Fruit fly (Drosophila melanogaster) whole organism, embryonic: ENCODE measurements around the gene CG34347.

Experiments
- ATbp ChIP-seq: fragments of 200-800 bp; sonication (Bioruptor generic); optimal IDR thresholded peaks from 2 replicates; lab custom pipeline; 2017; ENCODE audit warnings: missing biosample characterization, mild to moderate bottlenecking, missing genetic modification characterization, missing genetic modification reagents
- Asciz ChIP-seq: fragments of 200-800 bp; sonication (Bioruptor generic); optimal IDR thresholded peaks from 2 replicates; lab custom pipeline; 2017; ENCODE audit warnings: missing biosample characterization, mild to moderate bottlenecking, missing genetic modification characterization, missing genetic modification reagents
- Bdp1 ChIP-seq: fragments of 200-800 bp; sonication (Bioruptor generic); optimal IDR thresholded peaks from 3 replicates; lab custom pipeline; 2016; ENCODE audit warnings: missing biosample characterization, missing genetic modification characterization
- BtbVII ChIP-seq: fragments of 200-800 bp; sonication (Bioruptor generic); optimal IDR thresholded peaks from 3 replicates; lab custom pipeline; 2017; ENCODE audit warnings: missing biosample characterization, mild to moderate bottlenecking, missing genetic modification characterization
- CG12071 ChIP-seq: fragments of 200-800 bp; sonication (Bioruptor generic); optimal IDR thresholded peaks from 3 replicates; lab custom pipeline; 2018; ENCODE audit warnings: missing biosample characterization, mild to moderate bottlenecking, missing genetic modification characterization
- CG12236 ChIP-seq: fragments of 200-800 bp; sonication (Bioruptor generic); optimal IDR thresholded peaks from 2 replicates; lab custom pipeline; 2016; ENCODE audit warnings: missing biosample characterization, missing genetic modification characterization
- CG12391 ChIP-seq: fragments of 200-800 bp; sonication (Bioruptor generic); optimal IDR thresholded peaks from 3 replicates; lab custom pipeline; 2018; ENCODE audit warnings: missing biosample characterization, mild to moderate bottlenecking, missing genetic modification characterization, moderate library complexity
- CG14860 ChIP-seq: fragments of 200-800 bp; sonication (Bioruptor generic); IDR thresholded peaks from 3 replicates; pipeline ENCODE4 v1.3.6; 2022; ENCODE audit warnings: missing biosample characterization, missing genetic modification characterization; ENCODE audit not compliant: partially characterized antibody
- CG14965 ChIP-seq: fragments of 200-800 bp; sonication (Bioruptor generic); optimal IDR thresholded peaks from 2 replicates; lab custom pipeline; 2016; ENCODE audit warnings: missing biosample characterization, missing genetic modification characterization, borderline replicate concordance
- CG16863 ChIP-seq: fragments of 200-800 bp; sonication (Bioruptor generic); optimal IDR thresholded peaks from 3 replicates; lab custom pipeline; 2016; ENCODE audit warnings: missing biosample characterization, missing genetic modification characterization
- CG17912 ChIP-seq: fragments of 200-800 bp; sonication (Bioruptor generic); optimal IDR thresholded peaks from 2 replicates; lab custom pipeline; 2018; ENCODE audit warnings: missing biosample characterization, mild to moderate bottlenecking, missing genetic modification characterization
- CG3065 ChIP-seq: fragments of 200-800 bp; sonication (Bioruptor generic); optimal IDR thresholded peaks from 2 replicates; lab custom pipeline; 2016; ENCODE audit warnings: missing biosample characterization, missing genetic modification characterization
- CG31441 ChIP-seq: fragments of 200-800 bp; sonication (Bioruptor generic); IDR thresholded peaks from 2 replicates; pipeline ENCODE4 v1.3.6; 2022; ENCODE audit warnings: missing biosample characterization, missing genetic modification characterization
- CG3163 ChIP-seq: fragments of 200-800 bp; sonication (Bioruptor generic); optimal IDR thresholded peaks from 3 replicates; lab custom pipeline; 2016; ENCODE audit warnings: missing biosample characterization, missing genetic modification characterization
- CG3281 ChIP-seq: fragments of 200-800 bp; sonication (Bioruptor generic); optimal IDR thresholded peaks from 3 replicates; lab custom pipeline; 2017; ENCODE audit warnings: missing biosample characterization, mild to moderate bottlenecking, missing genetic modification characterization
- CG4424 ChIP-seq: fragments of 200-800 bp; sonication (Bioruptor generic); optimal IDR thresholded peaks from 3 replicates; lab custom pipeline; 2016; ENCODE audit warnings: missing biosample characterization, missing genetic modification characterization
- CG6791 ChIP-seq: fragments of 200-800 bp; sonication (Bioruptor generic); IDR thresholded peaks from 3 replicates; pipeline ENCODE4 v1.3.6; 2022; ENCODE audit warnings: missing biosample characterization, missing genetic modification characterization; ENCODE audit not compliant: partially characterized antibody
- CG7271 ChIP-seq: fragments of 200-800 bp; sonication (Bioruptor generic); optimal IDR thresholded peaks from 2 replicates; lab custom pipeline; 2018; ENCODE audit warnings: missing biosample characterization, mild to moderate bottlenecking, missing genetic modification characterization, moderate library complexity
- CG7372 ChIP-seq: fragments of 200-800 bp; sonication (Bioruptor generic); IDR thresholded peaks from 2 replicates; pipeline ENCODE4 v1.3.6; 2022; ENCODE audit warnings: missing biosample characterization, missing genetic modification characterization
- CG7839 ChIP-seq: fragments of 200-800 bp; sonication (Bioruptor generic); optimal IDR thresholded peaks from 3 replicates; lab custom pipeline; 2018; ENCODE audit warnings: missing biosample characterization, mild to moderate bottlenecking, missing genetic modification characterization, moderate library complexity
- CG8388 ChIP-seq: fragments of 200-800 bp; sonication (Bioruptor generic); optimal IDR thresholded peaks from 2 replicates; lab custom pipeline; 2019; ENCODE audit warnings: missing biosample characterization, mild to moderate bottlenecking, missing genetic modification characterization, moderate library complexity
- CG9727 ChIP-seq: fragments of 200-800 bp; sonication (Bioruptor generic); optimal IDR thresholded peaks from 3 replicates; lab custom pipeline; 2017; ENCODE audit warnings: missing biosample characterization, mild to moderate bottlenecking, missing genetic modification characterization
- CoRest ChIP-seq: fragments of 200-800 bp; sonication (Bioruptor generic); optimal IDR thresholded peaks from 3 replicates; lab custom pipeline; 2018; ENCODE audit warnings: missing biosample characterization, mild to moderate bottlenecking, missing genetic modification characterization, moderate library complexity
- D19B ChIP-seq: fragments of 200-800 bp; sonication (Bioruptor generic); optimal IDR thresholded peaks from 2 replicates; lab custom pipeline; 2017; ENCODE audit warnings: missing biosample characterization, mild to moderate bottlenecking, missing genetic modification characterization
- Deaf1 ChIP-seq: fragments of 200-800 bp; optimal IDR thresholded peaks from 3 replicates; lab custom pipeline; 2019; ENCODE audit warnings: missing biosample characterization, mild to moderate bottlenecking, missing genetic modification characterization, moderate library complexity
- Drgx ChIP-seq: fragments of 200-800 bp; sonication (Bioruptor generic); IDR thresholded peaks from 2 replicates; pipeline ENCODE4 v1.3.6; 2022; ENCODE audit warnings: missing biosample characterization, missing genetic modification characterization
- HLHmδ ChIP-seq: fragments of 200-800 bp; sonication (Bioruptor generic); optimal IDR thresholded peaks from 2 replicates; lab custom pipeline; 2018; ENCODE audit warnings: missing biosample characterization, mild to moderate bottlenecking, missing genetic modification characterization, moderate library complexity
- Mes4 ChIP-seq: fragments of 200-800 bp; sonication (Bioruptor generic); optimal IDR thresholded peaks from 2 replicates; lab custom pipeline; 2016; ENCODE audit warnings: missing biosample characterization, missing genetic modification characterization
- Nf-YC ChIP-seq: fragments of 200-800 bp; optimal IDR thresholded peaks from 3 replicates; lab custom pipeline; 2019; ENCODE audit warnings: missing biosample characterization, mild to moderate bottlenecking, missing genetic modification characterization, moderate library complexity
- Oaz ChIP-seq: fragments of 200-800 bp; sonication (Bioruptor generic); IDR thresholded peaks from 2 replicates; pipeline ENCODE4 v1.3.6; 2022; ENCODE audit warnings: missing biosample characterization, missing genetic modification characterization
- Rx ChIP-seq: fragments of 200-800 bp; sonication (Bioruptor generic); IDR thresholded peaks from 2 replicates; pipeline ENCODE4 v1.3.6; 2022; ENCODE audit warnings: missing biosample characterization, missing genetic modification characterization
- Six4 ChIP-seq: fragments of 200-800 bp; sonication (Bioruptor generic); optimal IDR thresholded peaks from 2 replicates; lab custom pipeline; 2016; ENCODE audit warnings: missing biosample characterization, missing genetic modification characterization
- Sox102F ChIP-seq: fragments of 200-800 bp; sonication (Bioruptor generic); optimal IDR thresholded peaks from 2 replicates; lab custom pipeline; 2018; ENCODE audit warnings: missing biosample characterization, mild to moderate bottlenecking, missing genetic modification characterization, moderate library complexity
- TFAM ChIP-seq: fragments of 200-800 bp; sonication (Bioruptor generic); optimal IDR thresholded peaks from 2 replicates; lab custom pipeline; 2017; ENCODE audit warnings: missing biosample characterization, missing genetic modification characterization, inconsistent platforms
- Taf1 ChIP-seq: fragments of 200-800 bp; sonication (Bioruptor generic); IDR thresholded peaks from 2 replicates; pipeline ENCODE4 v1.3.6; 2022; ENCODE audit warnings: missing biosample characterization, missing genetic modification characterization
- ara ChIP-seq: fragments of 200-800 bp; sonication (Bioruptor generic); IDR thresholded peaks from 2 replicates; pipeline ENCODE4 v1.3.6; 2022; ENCODE audit warnings: missing biosample characterization, missing genetic modification characterization
- ash1 ChIP-seq: fragments of 200-800 bp; sonication (Bioruptor generic); optimal IDR thresholded peaks from 2 replicates; lab custom pipeline; 2018; ENCODE audit warnings: missing biosample characterization, mild to moderate bottlenecking, missing genetic modification characterization
- ato ChIP-seq: fragments of 200-800 bp; sonication (Bioruptor generic); IDR thresholded peaks from 2 replicates; pipeline ENCODE4 v1.3.6; 2022; ENCODE audit warnings: missing biosample characterization, missing genetic modification characterization; ENCODE audit not compliant: partially characterized antibody
- bab2 ChIP-seq: fragments of 200-800 bp; sonication (Bioruptor generic); optimal IDR thresholded peaks from 2 replicates; lab custom pipeline; 2016; ENCODE audit warnings: missing biosample characterization, missing genetic modification characterization
- br ChIP-seq: fragments of >200 bp; optimal IDR thresholded peaks from 2 replicates; lab custom pipeline; 2017
- cwo ChIP-seq: fragments of 200-800 bp; sonication (Bioruptor generic); optimal IDR thresholded peaks from 3 replicates; lab custom pipeline; 2017; ENCODE audit warnings: missing biosample characterization, missing genetic modification characterization, mild to moderate bottlenecking, moderate library complexity, missing genetic modification reagents
- her ChIP-seq: fragments of 200-800 bp; sonication (Bioruptor generic); optimal IDR thresholded peaks from 2 replicates; lab custom pipeline; 2016; ENCODE audit warnings: missing biosample characterization, missing genetic modification characterization
- mam ChIP-seq: fragments of 200-800 bp; sonication (Bioruptor generic); optimal IDR thresholded peaks from 3 replicates; lab custom pipeline; 2016; ENCODE audit warnings: missing biosample characterization, missing genetic modification characterization
- nerfin-1 ChIP-seq: fragments of 200-800 bp; sonication (Bioruptor generic); optimal IDR thresholded peaks from 3 replicates; lab custom pipeline; 2019; ENCODE audit warnings: missing biosample characterization, mild to moderate bottlenecking, missing genetic modification characterization, moderate library complexity
- oc ChIP-seq: fragments of 200-800 bp; sonication (Bioruptor generic); optimal IDR thresholded peaks from 2 replicates; lab custom pipeline; 2018; ENCODE audit warnings: missing biosample characterization, mild to moderate bottlenecking, missing genetic modification characterization, moderate library complexity
- pum ChIP-seq: fragments of 200-800 bp; sonication (Bioruptor generic); optimal IDR thresholded peaks from 2 replicates; lab custom pipeline; 2016; ENCODE audit warnings: missing biosample characterization, missing genetic modification characterization
- repo ChIP-seq: fragments of 200-800 bp; sonication (Bioruptor generic); optimal IDR thresholded peaks from 2 replicates; lab custom pipeline; 2016; ENCODE audit warnings: missing biosample characterization, missing genetic modification characterization
- rib ChIP-seq: fragments of 200-800 bp; sonication (Bioruptor generic); IDR thresholded peaks from 2 replicates; pipeline ENCODE4 v1.3.6; 2022; ENCODE audit warnings: missing biosample characterization, missing genetic modification characterization
- sob ChIP-seq: fragments of 200-800 bp; sonication (Bioruptor generic); IDR thresholded peaks from 2 replicates; pipeline ENCODE4 v1.3.6; 2022; ENCODE audit warnings: missing biosample characterization, missing genetic modification characterization
- stc ChIP-seq: fragments of 200-800 bp; sonication (Bioruptor generic); IDR thresholded peaks from 2 replicates; pipeline ENCODE4 v1.3.6; 2022; ENCODE audit warnings: missing biosample characterization, missing genetic modification characterization
- stwl ChIP-seq: fragments of 200-800 bp; sonication (Bioruptor generic); optimal IDR thresholded peaks from 3 replicates; lab custom pipeline; 2018; ENCODE audit warnings: missing biosample characterization, mild to moderate bottlenecking, missing genetic modification characterization, moderate library complexity
- unpg ChIP-seq: fragments of 200-800 bp; sonication (Bioruptor generic); optimal IDR thresholded peaks from 3 replicates; lab custom pipeline; 2018; ENCODE audit warnings: missing biosample characterization, mild to moderate bottlenecking, missing genetic modification characterization, moderate library complexity

CG34347 gene

dm6 chr3R:31306454-31306853 is 4.5 kb upstream of the CG34347 start (continued):
- TF ChIP-seq Nf-YC (no peak), CG12391 (tag; lab: Kevin White, UChicago) (peak; percentile 1), Six4 (GFP tag; lab: Kevin White, UChicago) (no peak), Mes4 (no peak), CG12236 (GFP tag; lab: Kevin White, UChicago) (no peak), CG14965 (GFP tag; lab: Kevin White, UChicago) (no peak), CoRest (tag; lab: Kevin White, UChicago) (peak; percentile 13), mam (GFP tag; lab: Kevin White, UChicago) (no peak), stwl (tag; lab: Kevin White, UChicago) (no peak), repo (GFP tag; lab: Kevin White, UChicago) (no peak), CG8388 (GFP tag; lab: Kevin White, UChicago) (no peak), ara (GFP tag; lab: Robert Waterston, UW) (no peak), unpg (GFP tag; lab: Kevin White, UChicago) (peak; percentile 24), CG9727 (GFP tag; lab: Kevin White, UChicago) (no peak), Rx (no peak), br (lab: Kevin White, UChicago) (no peak), Bdp1 (GFP tag; lab: Kevin White, UChicago) (no peak), sob (GFP tag; lab: Robert Waterston, UW) (no peak), stc (GFP tag; lab: Robert Waterston, UW) (no peak), pum (GFP tag; lab: Kevin White, UChicago) (no peak), oc (no peak), CG3065 (GFP tag; lab: Kevin White, UChicago) (no peak), ATbp (no peak), her (GFP tag; lab: Kevin White, UChicago) (no peak), Drgx (GFP tag; lab: Robert Waterston, UW) (no peak), nerfin-1 (tag; lab: Kevin White, UChicago) (no peak), bab2 (GFP tag; lab: Kevin White, UChicago) (no peak), Sox102F (GFP tag; lab: Kevin White, UChicago) (peak; percentile 19), Asciz (GFP tag; lab: Kevin White, UChicago) (peak; percentile 17), CG7372 (GFP tag; lab: Robert Waterston, UW) (no peak), CG14860 (GFP tag; lab: Robert Waterston, UW) (no peak), cwo (GFP tag; lab: Kevin White, UChicago) (peak; percentile 3), ato (GFP tag; lab: Robert Waterston, UW) (no peak), CG12071 (GFP tag; lab: Kevin White, UChicago) (peak; percentile 21), CG7839 (tag; lab: Kevin White, UChicago) (peak; percentile 33), CG3281 (GFP tag; lab: Kevin White, UChicago) (no peak), CG7271 (tag; lab: Kevin White, UChicago) (no peak), CG4424 (GFP tag; lab: Kevin White, UChicago) (peak; percentile 8), Oaz (no peak), CG16863 (GFP tag; lab: Kevin White, UChicago) (no peak), CG3163 (GFP tag; lab: Kevin White, UChicago) (no peak), D19B (GFP tag; lab: Kevin White, UChicago) (no peak), CG17912 (GFP tag; lab: Kevin White, UChicago) (no peak), Taf1 (no peak), BtbVII (no peak), CG31441 (GFP tag; lab: Robert Waterston, UW) (0 out of 2 replicates have a peak, but pooled peaks have one; percentile 28), Deaf1 (tag; lab: Kevin White, UChicago) (no peak), ash1 (GFP tag; lab: Kevin White, UChicago) (no peak), rib (GFP tag; lab: Robert Waterston, UW) (no peak), CG6791 (GFP tag; lab: Robert Waterston, UW) (no peak), HLHmδ (GFP tag; lab: Kevin White, UChicago) (no peak), TFAM (GFP tag; lab: Kevin White, UChicago) (no peak)
